Fruit fly (Drosophila melanogaster) whole organism, prepupa: ENCODE measurements around the gene SP555.

ENCODE experiments used
- Blimp-1 ChIP-seq: fragments of 200-800 bp; sonication (Bioruptor generic); optimal IDR thresholded peaks from 3 replicates; lab custom pipeline; 2017; ENCODE audit warnings: missing biosample characterization, missing genetic modification characterization, mild to moderate bottlenecking, moderate library complexity, missing genetic modification reagents
- CG10669 ChIP-seq: fragments of 200-800 bp; sonication (Bioruptor generic); optimal IDR thresholded peaks from 3 replicates; lab custom pipeline; 2018; ENCODE audit warnings: missing biosample characterization, mild to moderate bottlenecking, missing genetic modification characterization, moderate library complexity
- CG11902 ChIP-seq: fragments of 200-800 bp; sonication (Bioruptor generic); optimal IDR thresholded peaks from 3 replicates; lab custom pipeline; 2016; ENCODE audit warnings: missing biosample characterization, missing genetic modification characterization
- CG15336 ChIP-seq: fragments of 200-800 bp; sonication (Bioruptor generic); IDR thresholded peaks from 2 replicates; pipeline ENCODE4 v1.3.6; 2022; ENCODE audit warnings: missing biosample characterization, missing genetic modification characterization
- CG1621 ChIP-seq: fragments of 200-800 bp; sonication (Bioruptor generic); optimal IDR thresholded peaks from 3 replicates; lab custom pipeline; 2018; ENCODE audit warnings: missing biosample characterization, mild to moderate bottlenecking, missing genetic modification characterization
- CG16779 ChIP-seq: fragments of 200-800 bp; sonication (Bioruptor generic); optimal IDR thresholded peaks from 3 replicates; lab custom pipeline; 2017; ENCODE audit warnings: missing biosample characterization, mild to moderate bottlenecking, missing genetic modification characterization
- CG3032 ChIP-seq: fragments of 200-800 bp; optimal IDR thresholded peaks from 2 replicates; lab custom pipeline; 2019; ENCODE audit warnings: missing biosample characterization, mild to moderate bottlenecking, missing genetic modification characterization, moderate library complexity
- CG32006 ChIP-seq: fragments of 200-800 bp; sonication (Bioruptor generic); optimal IDR thresholded peaks from 3 replicates; lab custom pipeline; 2017; ENCODE audit warnings: missing biosample characterization, mild to moderate bottlenecking, missing genetic modification characterization
- CG34406 ChIP-seq: fragments of 200-800 bp; sonication (Bioruptor generic); optimal IDR thresholded peaks from 3 replicates; lab custom pipeline; 2016; ENCODE audit warnings: missing biosample characterization, missing genetic modification characterization
- CG3919 ChIP-seq: fragments of 200-800 bp; sonication (Bioruptor generic); optimal IDR thresholded peaks from 3 replicates; lab custom pipeline; 2016; ENCODE audit warnings: missing biosample characterization, missing genetic modification characterization
- CG6163 ChIP-seq: fragments of 200-800 bp; sonication (Bioruptor generic); IDR thresholded peaks from 3 replicates; pipeline ENCODE4 v1.3.6; 2022; ENCODE audit warnings: missing biosample characterization, missing genetic modification characterization
- CG6276 ChIP-seq: fragments of 200-800 bp; sonication (Bioruptor generic); optimal IDR thresholded peaks from 2 replicates; lab custom pipeline; 2017; ENCODE audit warnings: missing biosample characterization, mild to moderate bottlenecking, missing genetic modification characterization
- CG6792 ChIP-seq: fragments of 200-800 bp; sonication (Bioruptor generic); optimal IDR thresholded peaks from 3 replicates; lab custom pipeline; 2016; ENCODE audit warnings: missing biosample characterization, missing genetic modification characterization
- CG6808 ChIP-seq: fragments of 200-800 bp; sonication (Bioruptor generic); optimal IDR thresholded peaks from 3 replicates; lab custom pipeline; 2017; ENCODE audit warnings: missing biosample characterization, missing genetic modification characterization, mild to moderate bottlenecking, moderate library complexity, missing genetic modification reagents
- CG6854 ChIP-seq: fragments of 200-800 bp; sonication (Bioruptor generic); optimal IDR thresholded peaks from 2 replicates; lab custom pipeline; 2017; ENCODE audit warnings: missing biosample characterization, mild to moderate bottlenecking, missing genetic modification characterization
- CG8119 ChIP-seq: fragments of 200-800 bp; sonication (Bioruptor generic); IDR thresholded peaks from 3 replicates; pipeline ENCODE4 v1.3.6; 2022; ENCODE audit warnings: missing biosample characterization, missing genetic modification characterization
- CG8632 ChIP-seq: fragments of 200-800 bp; sonication (Bioruptor generic); optimal IDR thresholded peaks from 3 replicates; lab custom pipeline; 2016; ENCODE audit warnings: missing biosample characterization, missing genetic modification characterization
- CG9139 ChIP-seq: fragments of 200-800 bp; sonication (Bioruptor generic); optimal IDR thresholded peaks from 3 replicates; lab custom pipeline; 2017; ENCODE audit warnings: missing biosample characterization, mild to moderate bottlenecking, missing genetic modification characterization
- Eip75B ChIP-seq: fragments of 200-800 bp; sonication (Bioruptor generic); optimal IDR thresholded peaks from 3 replicates; lab custom pipeline; 2016; ENCODE audit warnings: missing biosample characterization, missing genetic modification characterization
- Eip78C ChIP-seq: fragments of 200-800 bp; sonication (Bioruptor generic); peaks from one replicate; lab custom pipeline; 2016; ENCODE audit warnings: missing biosample characterization, missing genetic modification characterization
- Eip93F ChIP-seq: fragments of 200-800 bp; sonication (Bioruptor generic); optimal IDR thresholded peaks from 2 replicates; lab custom pipeline; 2016; ENCODE audit warnings: missing biosample characterization, mild to moderate bottlenecking, missing genetic modification characterization
- Ets96B ChIP-seq: fragments of 200-800 bp; optimal IDR thresholded peaks from 2 replicates; lab custom pipeline; 2019; ENCODE audit warnings: missing biosample characterization, mild to moderate bottlenecking, missing genetic modification characterization, moderate library complexity
- Gug ChIP-seq: fragments of 200-800 bp; sonication (Bioruptor generic); IDR thresholded peaks from 2 replicates; pipeline ENCODE4 v1.3.6; 2022; ENCODE audit warnings: missing biosample characterization, missing genetic modification characterization
- Hr38 ChIP-seq: sonication (Bioruptor generic); optimal IDR thresholded peaks from 2 replicates; lab custom pipeline; 2016; ENCODE audit warnings: missing biosample characterization, missing genetic modification characterization
- Hr39 ChIP-seq: fragments of 200-800 bp; sonication (Bioruptor generic); optimal IDR thresholded peaks from 2 replicates; lab custom pipeline; 2016; ENCODE audit warnings: missing biosample characterization, missing genetic modification characterization
- Hr4 ChIP-seq: fragments of 200-800 bp; sonication (Bioruptor generic); optimal IDR thresholded peaks from 3 replicates; lab custom pipeline; 2016; ENCODE audit warnings: missing biosample characterization, missing genetic modification characterization
- Lpt ChIP-seq: fragments of 200-800 bp; sonication (Bioruptor generic); optimal IDR thresholded peaks from 3 replicates; lab custom pipeline; 2016; ENCODE audit warnings: missing biosample characterization, missing genetic modification characterization
- Met ChIP-seq: fragments of 200-800 bp; sonication (Bioruptor generic); optimal IDR thresholded peaks from 3 replicates; lab custom pipeline; 2016; ENCODE audit warnings: missing biosample characterization, missing genetic modification characterization
- OdsH ChIP-seq: fragments of 200-800 bp; sonication (Bioruptor generic); optimal IDR thresholded peaks from 3 replicates; lab custom pipeline; 2016; ENCODE audit warnings: missing biosample characterization, missing genetic modification characterization
- Smox ChIP-seq: fragments of 200-800 bp; sonication (Bioruptor generic); optimal IDR thresholded peaks from 3 replicates; lab custom pipeline; 2016; ENCODE audit warnings: missing biosample characterization, missing genetic modification characterization
- Sox102F ChIP-seq: fragments of 200-800 bp; sonication (Bioruptor generic); optimal IDR thresholded peaks from 2 replicates; lab custom pipeline; 2016; ENCODE audit warnings: missing biosample characterization, mild to moderate bottlenecking, missing genetic modification characterization
- Sox14 ChIP-seq: fragments of 200-800 bp; sonication (Bioruptor generic); optimal IDR thresholded peaks from 3 replicates; lab custom pipeline; 2016; ENCODE audit warnings: missing biosample characterization, missing genetic modification characterization
- Sox15 ChIP-seq: fragments of 200-800 bp; sonication (Bioruptor generic); optimal IDR thresholded peaks from 3 replicates; lab custom pipeline; 2016; ENCODE audit warnings: missing biosample characterization, missing genetic modification characterization
- acj6 ChIP-seq: fragments of 200-800 bp; sonication (Bioruptor generic); optimal IDR thresholded peaks from 3 replicates; lab custom pipeline; 2016; ENCODE audit warnings: missing biosample characterization, missing genetic modification characterization
- cyc ChIP-seq: fragments of 200-800 bp; sonication (Bioruptor generic); optimal IDR thresholded peaks from 3 replicates; lab custom pipeline; 2016; ENCODE audit warnings: missing biosample characterization, missing genetic modification characterization
- dac ChIP-seq: fragments of 200-800 bp; sonication (Bioruptor generic); optimal IDR thresholded peaks from 2 replicates; lab custom pipeline; 2017; ENCODE audit warnings: missing biosample characterization, mild to moderate bottlenecking, missing genetic modification characterization
- dsx ChIP-seq: fragments of 200-800 bp; optimal IDR thresholded peaks from 3 replicates; lab custom pipeline; 2019; ENCODE audit warnings: missing biosample characterization, mild to moderate bottlenecking, missing genetic modification characterization, moderate library complexity; ENCODE audit not compliant: poor library complexity, severe bottlenecking
- eg ChIP-seq: fragments of 200-800 bp; sonication (Bioruptor generic); IDR thresholded peaks from 3 replicates; pipeline ENCODE4 v1.3.6; 2022; ENCODE audit warnings: missing biosample characterization, missing genetic modification characterization
- esn ChIP-seq: fragments of 200-800 bp; sonication (Bioruptor generic); optimal IDR thresholded peaks from 2 replicates; lab custom pipeline; 2016; ENCODE audit warnings: missing biosample characterization, mild to moderate bottlenecking, missing genetic modification characterization, moderate library complexity
- fd59A ChIP-seq: fragments of 200-800 bp; sonication (Bioruptor generic); optimal IDR thresholded peaks from 2 replicates; lab custom pipeline; 2017; ENCODE audit warnings: missing biosample characterization, mild to moderate bottlenecking, missing genetic modification characterization, missing genetic modification reagents
- fd85E ChIP-seq: fragments of 200-800 bp; sonication (Bioruptor generic); optimal IDR thresholded peaks from 3 replicates; lab custom pipeline; 2016; ENCODE audit warnings: missing biosample characterization, missing genetic modification characterization
- lz ChIP-seq: fragments of 200-800 bp; sonication (Bioruptor generic); optimal IDR thresholded peaks from 3 replicates; lab custom pipeline; 2016; ENCODE audit warnings: missing biosample characterization, missing genetic modification characterization
- net ChIP-seq: fragments of 200-800 bp; sonication (Bioruptor generic); optimal IDR thresholded peaks from 3 replicates; lab custom pipeline; 2016; ENCODE audit warnings: missing biosample characterization, missing genetic modification characterization
- pdm3 ChIP-seq: fragments of 200-800 bp; sonication (Bioruptor generic); optimal IDR thresholded peaks from 3 replicates; lab custom pipeline; 2016; ENCODE audit warnings: missing biosample characterization, missing genetic modification characterization
- salr ChIP-seq, 2 experiments: fragments of 200-800 bp; sonication (Bioruptor generic); optimal IDR thresholded peaks; 3 replicates each; lab custom pipeline; 2016 to 2018; ENCODE audit warnings: missing biosample characterization in 2 of 2, missing genetic modification characterization in 2 of 2, mild to moderate bottlenecking in 1 of 2
- spab ChIP-seq: fragments of 200-800 bp; sonication (Bioruptor generic); optimal IDR thresholded peaks from 2 replicates; lab custom pipeline; 2017; ENCODE audit warnings: missing biosample characterization, mild to moderate bottlenecking, missing genetic modification characterization, missing genetic modification reagents
- ss ChIP-seq, 2 experiments: fragments of 200-800 bp; sonication (Bioruptor generic); optimal IDR thresholded peaks; 2 replicates in 1 of 2; 3 replicates in 1 of 2; lab custom pipeline; 2017 to 2018; ENCODE audit warnings: mild to moderate bottlenecking in 2 of 2, missing biosample characterization in 2 of 2, missing genetic modification characterization in 2 of 2, moderate library complexity in 1 of 2
- svp ChIP-seq: fragments of 200-800 bp; sonication (Bioruptor generic); peaks from one replicate; lab custom pipeline; 2016; ENCODE audit warnings: missing biosample characterization, missing genetic modification characterization
- vri ChIP-seq: fragments of 200-800 bp; sonication (Bioruptor generic); optimal IDR thresholded peaks from 3 replicates; lab custom pipeline; 2016; ENCODE audit warnings: missing biosample characterization, mild to moderate bottlenecking, missing genetic modification characterization

SP555 gene

DNA sequence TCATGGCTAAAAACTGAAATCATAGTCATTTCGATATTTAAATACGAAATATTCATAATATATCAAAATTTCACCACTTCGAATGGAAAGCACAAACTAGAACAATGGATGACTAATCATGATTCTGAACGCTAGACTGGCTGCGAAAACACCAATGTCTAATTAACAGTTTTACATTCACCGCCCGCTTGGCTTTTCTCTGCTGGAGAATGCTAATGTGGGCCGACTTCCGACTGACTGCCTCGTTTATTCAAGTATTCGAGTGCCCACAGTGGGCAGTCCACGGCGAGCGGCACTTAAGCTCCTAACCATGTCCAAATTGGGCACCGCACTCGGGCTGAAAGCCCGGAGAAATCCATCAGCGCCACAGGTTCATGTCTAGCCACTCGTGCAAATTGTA is 35.5 kb upstream of the SP555 start:
- TF ChIP-seq Eip78C (GFP tag; lab: Kevin White, UChicago) (peak; percentile 21), svp (GFP tag; lab: Kevin White, UChicago) (peak; percentile 52), lz (GFP tag; lab: Kevin White, UChicago) (no peak)

DNA sequence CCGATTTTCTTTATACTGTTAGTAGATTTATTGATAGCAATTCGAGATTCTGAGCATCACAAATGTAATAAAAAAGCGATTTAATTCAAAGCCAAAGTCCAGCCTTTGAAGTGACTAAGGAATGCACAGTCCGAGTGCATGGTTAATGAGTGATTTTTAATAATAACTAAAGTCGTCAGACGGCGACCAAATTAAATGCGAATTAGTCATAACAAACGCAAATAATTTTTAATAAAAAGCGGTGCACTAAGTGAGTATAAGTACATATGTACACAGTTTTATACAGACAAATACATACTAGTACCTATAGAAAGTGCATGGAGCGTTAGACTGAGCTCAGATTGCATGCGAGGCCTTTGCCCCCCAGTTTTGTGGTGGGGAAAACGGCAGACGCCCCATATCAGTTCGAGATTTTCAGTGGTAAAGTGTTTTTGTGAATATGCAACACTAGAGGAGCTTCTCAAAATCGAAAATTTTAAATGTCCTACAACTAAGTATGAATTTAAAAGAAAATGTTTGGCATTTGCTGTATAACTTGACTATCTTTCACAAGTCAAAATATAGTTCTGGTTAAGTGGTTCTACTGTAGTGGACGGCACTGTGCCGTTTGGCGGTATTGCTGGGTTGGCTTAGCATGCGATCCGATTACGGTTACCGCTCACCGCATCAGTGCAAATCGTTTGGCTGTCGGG is 34.7 kb upstream of the SP555 start:
- peak; percentile 17 for TF ChIP-seq Met (GFP tag; lab: Kevin White, UChicago)
- no peak for TF ChIP-seq fd85E (GFP tag; lab: Kevin White, UChicago)
- TF ChIP-seq CG6854: no peak
- TF ChIP-seq CG6276 (GFP tag; lab: Kevin White, UChicago): peak; percentile 63
- TF ChIP-seq Lpt (GFP tag; lab: Kevin White, UChicago): peak; percentile 43
- peak; percentile 42 for TF ChIP-seq lz (GFP tag; lab: Kevin White, UChicago)
- TF ChIP-seq CG11902: no peak
- peak; percentile 47 for TF ChIP-seq pdm3
- TF ChIP-seq CG10669 (GFP tag; lab: Kevin White, UChicago): no peak
- TF ChIP-seq Blimp-1 (GFP tag; lab: Kevin White, UChicago): no peak
- no peak for TF ChIP-seq CG8632 (GFP tag; lab: Kevin White, UChicago)
- TF ChIP-seq CG1621 (tag; lab: Kevin White, UChicago): no peak
- TF ChIP-seq vri (GFP tag; lab: Kevin White, UChicago): peak; percentile 45
- no peak for TF ChIP-seq Hr38 (GFP tag; lab: Kevin White, UChicago)
- no peak for TF ChIP-seq CG6808 (GFP tag; lab: Kevin White, UChicago)
- peak; percentile 13 for TF ChIP-seq Ets96B (tag; lab: Kevin White, UChicago)
- peak; percentile 82 for TF ChIP-seq CG8119 (GFP tag; lab: Robert Waterston, UW)
- no peak for TF ChIP-seq Eip93F (GFP tag; lab: Kevin White, UChicago)
- TF ChIP-seq Hr39: peak; percentile 39
- peak; percentile 76 for TF ChIP-seq Eip78C (GFP tag; lab: Kevin White, UChicago)
- peak; percentile 82 for TF ChIP-seq CG15336 (GFP tag; lab: Robert Waterston, UW)
- peak; percentile 29 for TF ChIP-seq acj6 (GFP tag; lab: Kevin White, UChicago)
- peak; percentile 83 for TF ChIP-seq Hr4 (GFP tag; lab: Kevin White, UChicago)
- no peak for TF ChIP-seq spab
- no peak for TF ChIP-seq Smox (GFP tag; lab: Kevin White, UChicago)
- peak; percentile 54 for TF ChIP-seq OdsH (GFP tag; lab: Kevin White, UChicago)
- no peak for TF ChIP-seq Sox102F
- TF ChIP-seq CG32006 (GFP tag; lab: Kevin White, UChicago): peak; percentile 81
- peak; percentile 45 for TF ChIP-seq dac
- peak; percentile 39 for TF ChIP-seq Sox14 (GFP tag; lab: Kevin White, UChicago)
- TF ChIP-seq net (GFP tag; lab: Kevin White, UChicago): peak; percentile 37
- TF ChIP-seq eg (GFP tag; lab: Robert Waterston, UW): peak; percentile 83
- TF ChIP-seq salr (GFP tag; optimal IDR thresholded peaks at IDR 0.05; lab: Kevin White, UChicago): no peak
- peak; percentile 9 for TF ChIP-seq CG6792 (GFP tag; lab: Kevin White, UChicago)
- no peak for TF ChIP-seq CG3032 (tag; lab: Kevin White, UChicago)
- no peak for TF ChIP-seq CG34406 (GFP tag; lab: Kevin White, UChicago)
- TF ChIP-seq CG9139 (GFP tag; lab: Kevin White, UChicago): no peak
- TF ChIP-seq CG6163 (GFP tag; lab: Robert Waterston, UW): peak; percentile 82
- no peak for TF ChIP-seq ss (GFP tag; optimal IDR thresholded peaks at IDR 0.05; lab: Kevin White, UChicago)
- no peak for TF ChIP-seq fd59A (GFP tag; lab: Kevin White, UChicago)
- TF ChIP-seq esn (GFP tag; lab: Kevin White, UChicago): peak; percentile 41
- peak; percentile 10 for TF ChIP-seq cyc (GFP tag; lab: Kevin White, UChicago)
- peak; percentile 27; the same call in 1 of the 2 replicates for TF ChIP-seq Gug
- no peak for TF ChIP-seq Sox15 (GFP tag; lab: Kevin White, UChicago)
- TF ChIP-seq CG3919 (GFP tag; lab: Kevin White, UChicago): peak; percentile 34
- TF ChIP-seq CG16779 (tag; lab: Kevin White, UChicago): no peak
- TF ChIP-seq Eip75B (GFP tag; lab: Kevin White, UChicago): no peak
- peak; percentile 84 for TF ChIP-seq svp (GFP tag; lab: Kevin White, UChicago)
- TF ChIP-seq dsx (GFP tag; lab: Kevin White, UChicago): no peak
